Fruit fly (Drosophila melanogaster) ovary, adult (tissue): Measurements from ENCODE around the gene fok.

Experiments used
- CG17801 ChIP-seq: fragments of 200-800 bp; optimal IDR thresholded peaks from 2 replicates; lab custom pipeline; 2019; ENCODE audit warnings: missing biosample characterization, mild to moderate bottlenecking, missing genetic modification characterization, moderate library complexity; ENCODE audit not compliant: partially characterized antibody

Gene fok

dm6 chr2L:20065516-20065915 is 19.4 kb downstream of the fok start, which contains the start of gene vls:
vls (minus strand) TSS chr2L:20065679.
- TF ChIP-seq CG17801 = peak; percentile 32

dm6 chr2L:20061018-20061657 is 23.7 kb downstream of the fok start, which contains the start of the genes barr and lok:
barr (minus strand) TSS chr2L:20061370.
lok (plus strand) TSS chr2L:20061422.
- TF ChIP-seq CG17801 = peak; percentile 7

dm6 chr2L:20057391-20057790 is 27.5 kb downstream of the fok start:
- no peak for TF ChIP-seq CG17801

- TF ChIP-seq CG17801 = no peak
Observed at dm6 chr2L:20051172-20051893, 33.5 kb downstream of the fok start.
